Fruit fly (Drosophila melanogaster) whole organism: Measurements from ENCODE around the gene Sap-r.

ENCODE experiments used
- CG8478 ChIP-seq: fragments of >200 bp; optimal IDR thresholded peaks from 2 replicates; lab custom pipeline; 2018; ENCODE audit warnings: inconsistent platforms
- Dll ChIP-seq: fragments of >200 bp; optimal IDR thresholded peaks from 2 replicates; lab custom pipeline; 2017
- EcR ChIP-seq, 2 experiments: fragments of >200 bp; optimal IDR thresholded peaks; 2 replicates each; lab custom pipeline; 2017; ENCODE audit warnings: missing biosample characterization in 2 of 2, missing genetic modification characterization in 2 of 2, missing genetic modification reagents in 2 of 2
- pan ChIP-seq: fragments of >200 bp; optimal IDR thresholded peaks from 2 replicates; lab custom pipeline; 2017
- psq ChIP-seq: fragments of >200 bp; optimal IDR thresholded peaks from 2 replicates; lab custom pipeline; 2017
- usp ChIP-seq: fragments of >200 bp; optimal IDR thresholded peaks from 2 replicates; lab custom pipeline; 2017; ENCODE audit warnings: missing biosample characterization, missing genetic modification characterization, mixed read lengths

Gene Sap-r

dm6 chr3R:30863971-30864370 lies 24.9 kb downstream of the Sap-r start:
- TF ChIP-seq CG8478 (lab: Kevin White, UChicago) (no peak), usp (GFP tag; lab: Kevin White, UChicago) (no peak), psq (lab: Kevin White, UChicago) (no peak), pan (lab: Kevin White, UChicago) (no peak), Dll (lab: Kevin White, UChicago) (no peak), EcR (GFP tag; optimal IDR thresholded peaks at IDR 0.05; lab: Kevin White, UChicago) (no peak)

dm6 chr3R:30862471-30862870 lies 26.4 kb downstream of the Sap-r start:
- TF ChIP-seq EcR (GFP tag; optimal IDR thresholded peaks at IDR 0.05; lab: Kevin White, UChicago), result no peak

- TF ChIP-seq EcR (GFP tag; optimal IDR thresholded peaks at IDR 0.05; lab: Kevin White, UChicago) (no peak), pan (lab: Kevin White, UChicago) (no peak), CG8478 (lab: Kevin White, UChicago) (no peak), Dll (lab: Kevin White, UChicago) (no peak), usp (GFP tag; lab: Kevin White, UChicago) (no peak), psq (lab: Kevin White, UChicago) (no peak)
Measured at dm6 chr3R:30860561-30860928, 28.3 kb downstream of the Sap-r start.

dm6 chr3R:30859901-30860560 lies 28.8 kb downstream of the Sap-r start:
- TF ChIP-seq usp (GFP tag; lab: Kevin White, UChicago), result no peak
- TF ChIP-seq pan (lab: Kevin White, UChicago), result no peak
- TF ChIP-seq EcR (GFP tag; optimal IDR thresholded peaks at IDR 0.05; lab: Kevin White, UChicago), result no peak
- TF ChIP-seq CG8478 (lab: Kevin White, UChicago), result no peak

- TF ChIP-seq Dll (lab: Kevin White, UChicago), result no peak
- no peak for TF ChIP-seq CG8478 (lab: Kevin White, UChicago)
- no peak for TF ChIP-seq EcR (GFP tag; optimal IDR thresholded peaks at IDR 0.05; lab: Kevin White, UChicago)
- no peak for TF ChIP-seq usp (GFP tag; lab: Kevin White, UChicago)
- no peak for TF ChIP-seq pan (lab: Kevin White, UChicago)
Measured at dm6 chr3R:30856596-30856995, 32.3 kb downstream of the Sap-r start.

- no peak for TF ChIP-seq EcR (GFP tag; optimal IDR thresholded peaks at IDR 0.05; lab: Kevin White, UChicago)
- no peak for TF ChIP-seq usp (GFP tag; lab: Kevin White, UChicago)
- no peak for TF ChIP-seq CG8478 (lab: Kevin White, UChicago)
- TF ChIP-seq pan (lab: Kevin White, UChicago), result no peak
- no peak for TF ChIP-seq Dll (lab: Kevin White, UChicago)
- no peak for TF ChIP-seq psq (lab: Kevin White, UChicago)
Measured at dm6 chr3R:30855176-30855575, 33.7 kb downstream of the Sap-r start.

dm6 chr3R:30851843-30852365 lies 37.0 kb downstream of the Sap-r start, which contains the start of gene tll:
TSS of gene tll (plus strand) at chr3R:30852315.
- TF ChIP-seq psq (lab: Kevin White, UChicago) (no peak), CG8478 (lab: Kevin White, UChicago) (no peak), usp (GFP tag; lab: Kevin White, UChicago) (no peak), Dll (lab: Kevin White, UChicago) (no peak), pan (lab: Kevin White, UChicago) (no peak), EcR (GFP tag; optimal IDR thresholded peaks at IDR 0.05; lab: Kevin White, UChicago) (no peak)

dm6 chr3R:30850460-30850859 lies 38.4 kb downstream of the Sap-r start:
- no peak for TF ChIP-seq psq (lab: Kevin White, UChicago)
- no peak for TF ChIP-seq EcR (GFP tag; optimal IDR thresholded peaks at IDR 0.05; lab: Kevin White, UChicago)
- no peak for TF ChIP-seq pan (lab: Kevin White, UChicago)
- no peak for TF ChIP-seq usp (GFP tag; lab: Kevin White, UChicago)
- TF ChIP-seq CG8478 (lab: Kevin White, UChicago), result no peak
- no peak for TF ChIP-seq Dll (lab: Kevin White, UChicago)

- no peak for TF ChIP-seq Dll (lab: Kevin White, UChicago)
- no peak for TF ChIP-seq CG8478 (lab: Kevin White, UChicago)
- no peak for TF ChIP-seq usp (GFP tag; lab: Kevin White, UChicago)
- no peak for TF ChIP-seq EcR (GFP tag; optimal IDR thresholded peaks at IDR 0.05; lab: Kevin White, UChicago)
- no peak for TF ChIP-seq psq (lab: Kevin White, UChicago)
- TF ChIP-seq pan (lab: Kevin White, UChicago), result no peak
Measured at dm6 chr3R:30849473-30850145, 39.3 kb downstream of the Sap-r start.

- no peak for TF ChIP-seq CG8478 (lab: Kevin White, UChicago)
- TF ChIP-seq Dll (lab: Kevin White, UChicago), result no peak
- no peak for TF ChIP-seq psq (lab: Kevin White, UChicago)
Measured at dm6 chr3R:30844436-30844835, 44.4 kb downstream of the Sap-r start.

- TF ChIP-seq CG8478 (lab: Kevin White, UChicago) (no peak), psq (lab: Kevin White, UChicago) (no peak), Dll (lab: Kevin White, UChicago) (no peak)
Measured at dm6 chr3R:30843709-30844108, 45.2 kb downstream of the Sap-r start.
